Worm (Caenorhabditis elegans): Measurements from ENCODE around the gene lit-1.

- TF ChIP-seq zip-5 (tag; optimal IDR thresholded peaks at IDR 0.05): no peak
- TF ChIP-seq ets-4 (tag; optimal IDR thresholded peaks at IDR 0.05): no peak
- no peak for TF ChIP-seq unc-55 (GFP tag; optimal IDR thresholded peaks at IDR 0.05)
- no peak for TF ChIP-seq dve-1 (tag; optimal IDR thresholded peaks at IDR 0.05)
Observed at ce11 chrIII:13763260-13764112, 61.7 kb downstream of the lit-1 start.
